Worm (Caenorhabditis elegans) whole organism, L1 larva: Measurements from ENCODE around the gene C27D8.3.

ENCODE experiments used
- ceh-82 ChIP-seq, 3 experiments: fragments of 150-350 bp in 1 of 3; sonication (generic microtip) in 2 of 3; optimal IDR thresholded peaks; 2 replicates each; lab custom pipeline; 2014 to 2017; ENCODE audit warnings: missing biosample characterization in 3 of 3, missing genetic modification characterization in 3 of 3
- ets-5 ChIP-seq: fragments of 200-800 bp; sonication (Bioruptor generic); IDR thresholded peaks from 2 replicates; pipeline ENCODE4 v1.3.6; 2022; ENCODE audit warnings: missing genetic modification characterization, missing compliant biosample characterization
- isw-1 ChIP-seq: fragments of 200-800 bp; sonication (Bioruptor generic); IDR thresholded peaks from 2 replicates; pipeline ENCODE4 v1.3.6; 2022; ENCODE audit warnings: missing genetic modification characterization, missing compliant biosample characterization
- lsy-2 ChIP-seq, 2 experiments: fragments of 150-350 bp; optimal IDR thresholded peaks; 2 replicates each; lab custom pipeline; 2014; ENCODE audit warnings: missing biosample characterization in 2 of 2, missing genetic modification characterization in 2 of 2
- nhr-237 ChIP-seq: fragments of 150-350 bp; optimal IDR thresholded peaks from 2 replicates; lab custom pipeline; 2014; ENCODE audit warnings: missing biosample characterization, missing genetic modification characterization
- nhr-90 ChIP-seq: sonication (generic microtip); optimal IDR thresholded peaks from 2 replicates; lab custom pipeline; 2016; ENCODE audit warnings: mild to moderate bottlenecking, missing genetic modification characterization, missing compliant biosample characterization; ENCODE audit not compliant: poor library complexity
- pqm-1 ChIP-seq: sonication (generic microtip); optimal IDR thresholded peaks from 3 replicates; lab custom pipeline; 2017; ENCODE audit warnings: missing biosample characterization, missing genetic modification characterization
- snpc-4 ChIP-seq: fragments of 150-350 bp; optimal IDR thresholded peaks from 2 replicates; lab custom pipeline; 2014; ENCODE audit warnings: missing biosample characterization, missing genetic modification characterization
- snu-23 ChIP-seq: sonication (generic microtip); optimal IDR thresholded peaks from 2 replicates; lab custom pipeline; 2016; ENCODE audit warnings: missing genetic modification characterization, missing compliant biosample characterization
- sup-37 ChIP-seq: fragments of 200-800 bp; sonication (Bioruptor generic); optimal IDR thresholded peaks from 2 replicates; lab custom pipeline; 2018; ENCODE audit warnings: mild to moderate bottlenecking, missing genetic modification characterization, missing compliant biosample characterization
- ztf-11 ChIP-seq, 2 experiments: sonication (generic microtip); optimal IDR thresholded peaks; 2 replicates each; lab custom pipeline; 2016 to 2017; ENCODE audit warnings: missing genetic modification characterization in 2 of 2, missing biosample characterization in 1 of 2, missing compliant biosample characterization in 1 of 2

DNA sequence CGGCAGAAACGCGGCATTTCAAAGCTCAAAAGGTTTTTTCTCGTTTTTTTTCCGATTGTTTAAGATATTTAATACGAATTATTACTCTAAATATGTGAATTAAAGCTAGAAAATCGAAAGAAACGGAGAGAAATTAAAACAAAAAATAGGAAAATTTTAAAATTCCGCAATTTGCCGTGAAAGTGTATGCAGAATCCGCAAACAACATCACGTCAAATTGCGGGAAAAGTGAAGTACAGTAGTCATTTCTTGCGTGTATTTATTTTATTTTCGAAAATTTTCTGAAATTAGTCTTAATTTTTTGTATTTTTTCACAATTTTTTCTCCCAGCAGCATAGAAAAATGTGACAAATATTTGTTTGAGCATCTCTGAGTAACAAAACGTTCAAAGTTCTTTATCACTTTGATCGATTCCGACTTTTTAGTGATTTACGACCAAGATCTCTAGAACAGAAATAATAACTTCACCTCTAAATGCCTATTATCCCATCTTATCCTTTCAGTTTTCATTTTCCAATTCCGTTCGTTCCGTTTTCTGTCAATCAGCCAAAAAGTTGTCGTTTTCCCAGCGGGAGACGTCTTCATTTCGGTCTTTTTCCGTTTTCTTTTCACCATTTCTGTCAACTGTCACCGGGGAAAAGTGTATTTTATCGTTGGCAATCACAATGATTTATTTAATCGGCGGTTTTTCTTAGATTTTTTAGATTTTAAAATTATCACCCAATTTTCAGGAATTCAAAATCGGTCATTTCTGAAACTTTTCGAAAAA, 26.5 kb downstream of the C27D8.3 start:
- TF ChIP-seq nhr-90 (tag; lab: Kevin White, UChicago) (no peak), ceh-82 (tag; optimal IDR thresholded peaks at IDR 0.05; lab: Kevin White, UChicago) (no peak), snu-23 (GFP tag; lab: Kevin White, UChicago) (no peak), sup-37 (GFP tag; lab: Kevin White, UChicago) (no peak), isw-1 (no peak), pqm-1 (tag; lab: Kevin White, UChicago) (no peak), lsy-2 (tag; optimal IDR thresholded peaks at IDR 0.05; lab: Kevin White, UChicago) (no peak), ets-5 (GFP tag; lab: Robert Waterston, UW) (no peak), ztf-11 (tag; optimal IDR thresholded peaks at IDR 0.05; lab: Kevin White, UChicago) (no peak), nhr-237 (tag; lab: Kevin White, UChicago) (no peak), snpc-4 (tag; lab: Kevin White, UChicago) (no peak)
